Worm (Caenorhabditis elegans) whole organism, mixed stage, embryonic: Measurements from ENCODE around the gene Y61A9LA.3.

ENCODE experiments used
- M03D4.4 ChIP-seq: sonication (generic microtip); optimal IDR thresholded peaks from 2 replicates; lab custom pipeline; 2017; ENCODE audit warnings: mild to moderate bottlenecking, missing genetic modification characterization, missing compliant biosample characterization
- ceh-39 ChIP-seq: fragments of 150-350 bp; optimal IDR thresholded peaks from 2 replicates; lab custom pipeline; 2014; ENCODE audit warnings: missing biosample characterization, missing genetic modification characterization
- ceh-43 ChIP-seq: fragments of 200-800 bp; sonication (Bioruptor generic); optimal IDR thresholded peaks from 2 replicates; lab custom pipeline; 2018; ENCODE audit warnings: mild to moderate bottlenecking, missing genetic modification characterization, moderate library complexity, missing compliant biosample characterization
- ces-1 ChIP-seq: fragments of 150-350 bp; optimal IDR thresholded peaks from 2 replicates; lab custom pipeline; 2014; ENCODE audit warnings: missing biosample characterization, missing genetic modification reagents, missing genetic modification characterization
- cnd-1 ChIP-seq: fragments of 200-800 bp; sonication (Bioruptor generic); optimal IDR thresholded peaks from 2 replicates; lab custom pipeline; 2018; ENCODE audit warnings: mild to moderate bottlenecking, missing genetic modification characterization, missing compliant biosample characterization
- nhr-237 ChIP-seq: fragments of 150-350 bp; optimal IDR thresholded peaks from 2 replicates; lab custom pipeline; 2014; ENCODE audit warnings: missing biosample characterization, missing genetic modification characterization
- nhr-28 ChIP-seq: fragments of 150-350 bp; optimal IDR thresholded peaks from 2 replicates; lab custom pipeline; 2014; ENCODE audit warnings: missing biosample characterization, missing genetic modification characterization
- snpc-4 ChIP-seq: fragments of 150-350 bp; optimal IDR thresholded peaks from 2 replicates; lab custom pipeline; 2014; ENCODE audit warnings: missing biosample characterization, missing genetic modification characterization
- sptf-1 ChIP-seq: sonication (generic microtip); optimal IDR thresholded peaks from 2 replicates; lab custom pipeline; 2017; ENCODE audit warnings: mild to moderate bottlenecking, missing genetic modification characterization, moderate library complexity, missing compliant biosample characterization

DNA sequence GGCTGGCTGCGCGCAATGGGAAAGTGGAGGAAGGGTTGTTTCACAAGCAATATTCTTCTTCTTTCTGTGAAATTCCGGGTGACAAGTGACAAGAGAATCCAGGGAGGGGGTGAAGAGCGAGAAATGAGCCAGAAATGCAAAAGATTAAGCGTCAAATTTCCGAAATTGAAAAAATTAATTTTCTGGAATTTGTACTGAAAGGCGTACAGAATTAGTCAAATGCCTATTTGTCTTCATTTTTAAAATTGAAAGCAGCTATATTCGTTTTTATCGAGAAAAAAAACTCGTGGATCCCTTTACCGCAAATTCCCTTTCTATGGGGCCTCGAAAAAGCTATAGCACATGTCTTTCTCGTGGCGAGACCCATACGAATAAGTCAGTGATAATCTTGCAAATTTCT is 35.2 kb upstream of the Y61A9LA.3 start:
- TF ChIP-seq nhr-28 (tag; lab: Kevin White, UChicago): no peak
- no peak for TF ChIP-seq cnd-1 (tag; lab: Kevin White, UChicago)
- no peak for TF ChIP-seq M03D4.4 (tag; lab: Kevin White, UChicago)
- TF ChIP-seq ceh-39 (tag; lab: Kevin White, UChicago): no peak
- no peak for TF ChIP-seq ceh-43 (GFP tag; lab: Kevin White, UChicago)
- peak; percentile 59 for TF ChIP-seq sptf-1 (tag; lab: Kevin White, UChicago)
- no peak for TF ChIP-seq nhr-237 (tag; lab: Kevin White, UChicago)
- no peak for TF ChIP-seq ces-1
- TF ChIP-seq snpc-4 (tag; lab: Kevin White, UChicago): no peak
